Fruit fly (Drosophila melanogaster) S2 (cell line): ENCODE results near the gene Grl65a.

Source experiments
- CG8478 ChIP-seq: fragments of >200 bp; optimal IDR thresholded peaks from 2 replicates; lab custom pipeline; 2018
- CTCF ChIP-seq, 2 experiments: fragments of >200 bp; optimal IDR thresholded peaks; 2 replicates each; lab custom pipeline; 2018

Grl65a gene

DNA sequence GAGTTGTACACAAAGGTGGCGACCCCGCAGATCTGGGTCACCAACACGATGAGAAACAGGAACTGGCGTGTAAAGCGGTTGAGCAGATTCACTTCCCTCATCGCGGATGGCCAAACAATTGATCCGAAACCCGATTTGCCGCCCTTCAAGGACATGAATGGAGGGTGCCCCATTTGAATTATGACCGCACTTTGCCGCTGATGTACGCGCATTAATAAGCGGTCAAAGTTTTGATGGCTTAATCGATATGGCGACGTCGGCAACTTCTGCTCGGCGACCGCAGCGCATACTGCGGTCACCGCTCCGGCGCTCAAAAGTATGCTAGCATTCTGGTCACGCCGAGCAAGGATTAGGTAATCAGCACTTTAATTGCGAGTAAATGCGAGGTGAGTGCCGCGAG lies at the start of gene Grl65a:
Gene Grl65a, minus strand, starts transcription at position 101 of the 400 bp plus-strand sequence.
- TF ChIP-seq CG8478 (no peak), CTCF (optimal IDR thresholded peaks at IDR 0.05; lab: Kevin White, UChicago) (no peak)

- TF ChIP-seq CG8478: no peak
- peak in 1 of 2 experiments; percentile 28 for TF ChIP-seq CTCF (optimal IDR thresholded peaks at IDR 0.05; lab: Kevin White, UChicago)
These were observed 41.5 kb upstream of the Grl65a start for dm6 chr3L:6708995-6709606.

DNA sequence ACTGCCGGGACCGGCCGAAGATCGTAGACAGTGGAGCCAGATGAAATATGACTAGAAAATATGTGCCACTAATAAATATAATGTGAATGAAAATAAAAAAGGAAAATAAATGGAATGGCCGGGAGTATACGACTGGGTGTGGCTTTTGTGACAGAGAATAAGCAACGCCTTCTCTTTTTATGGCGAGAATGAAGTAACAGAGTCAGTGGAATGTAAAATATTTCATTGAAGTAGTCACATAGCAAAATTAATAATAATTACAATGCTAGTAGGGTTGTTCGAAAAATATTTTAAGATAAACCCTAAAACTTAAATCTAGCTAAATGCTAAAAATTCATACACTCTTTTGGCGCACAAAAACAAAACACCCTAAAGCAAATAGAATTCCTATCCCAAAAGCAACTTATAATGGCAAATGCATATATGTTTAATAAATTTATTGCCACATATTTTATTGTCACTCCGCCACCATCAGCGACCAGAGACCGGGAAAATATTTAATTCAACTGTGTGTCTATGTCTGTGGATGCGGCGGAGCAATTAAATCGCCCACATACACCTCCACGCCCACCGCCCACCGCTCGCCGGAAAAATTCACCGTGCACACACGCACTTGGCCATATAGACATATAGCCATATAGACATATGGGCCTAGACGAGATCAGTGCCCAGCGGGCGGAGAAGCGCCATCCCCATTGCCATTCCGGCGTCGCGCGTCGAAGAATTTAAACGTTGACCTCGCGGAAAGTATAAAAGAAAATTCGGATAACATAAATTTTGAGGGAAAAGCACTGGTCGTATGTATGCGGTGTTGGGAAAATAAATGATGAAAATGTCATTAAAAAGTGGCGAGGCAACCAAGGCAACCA lies 39.3 kb upstream of the Grl65a start:
- TF ChIP-seq CG8478: no peak
- no peak for TF ChIP-seq CTCF (optimal IDR thresholded peaks at IDR 0.05; lab: Kevin White, UChicago)

- no peak for TF ChIP-seq CTCF (optimal IDR thresholded peaks at IDR 0.05; lab: Kevin White, UChicago)
- no peak for TF ChIP-seq CG8478
These were observed 38.2 kb upstream of the Grl65a start for dm6 chr3L:6705865-6706264.

- TF ChIP-seq CG8478 (no peak), CTCF (optimal IDR thresholded peaks at IDR 0.05; lab: Kevin White, UChicago) (no peak)
These were observed 36.9 kb upstream of the Grl65a start, which contains the start of gene CG8519 for dm6 chr3L:6704468-6705056. CG8519 (plus strand) TSS chr3L:6704860.

- TF ChIP-seq CG8478 (no peak), CTCF (optimal IDR thresholded peaks at IDR 0.05; lab: Kevin White, UChicago) (peak; percentile 40 to 56)
These were observed 35.8 kb upstream of the Grl65a start, which contains the start of gene SP1173 for dm6 chr3L:6703368-6703807. SP1173 (minus strand) TSS chr3L:6703521.

DNA sequence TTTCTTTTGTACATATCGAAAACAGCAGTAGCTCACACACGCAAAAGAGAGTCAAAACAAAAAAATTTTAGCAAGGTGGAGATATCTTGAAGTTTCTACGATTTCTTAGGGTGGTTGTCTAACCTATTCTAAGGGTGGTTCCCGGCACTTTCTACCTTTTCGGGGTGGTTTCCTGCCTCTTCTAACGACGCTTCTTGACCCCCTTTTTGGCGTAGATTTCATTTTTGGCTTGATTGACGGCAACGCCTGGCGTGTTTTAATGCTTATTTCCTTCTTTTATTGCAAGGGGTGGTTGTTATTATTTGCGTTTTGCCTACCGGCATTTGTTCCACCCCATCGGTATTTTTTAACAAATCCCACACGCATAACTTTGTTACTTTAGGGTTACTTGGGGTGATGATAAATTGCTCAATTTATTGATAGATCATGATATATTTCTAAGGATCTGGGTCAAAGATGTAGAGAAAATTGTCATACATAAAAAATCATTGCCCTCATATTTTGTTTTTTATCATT lies 33.4 kb upstream of the Grl65a start:
- TF ChIP-seq CG8478 (no peak), CTCF (optimal IDR thresholded peaks at IDR 0.05; lab: Kevin White, UChicago) (no peak)

dm6 chr3L:6697353-6697752 lies 29.7 kb upstream of the Grl65a start:
- TF ChIP-seq CTCF (optimal IDR thresholded peaks at IDR 0.05; lab: Kevin White, UChicago) (no peak), CG8478 (no peak)

dm6 chr3L:6694181-6694580 lies 26.6 kb upstream of the Grl65a start:
- no peak for TF ChIP-seq CTCF (optimal IDR thresholded peaks at IDR 0.05; lab: Kevin White, UChicago)
- no peak for TF ChIP-seq CG8478

DNA sequence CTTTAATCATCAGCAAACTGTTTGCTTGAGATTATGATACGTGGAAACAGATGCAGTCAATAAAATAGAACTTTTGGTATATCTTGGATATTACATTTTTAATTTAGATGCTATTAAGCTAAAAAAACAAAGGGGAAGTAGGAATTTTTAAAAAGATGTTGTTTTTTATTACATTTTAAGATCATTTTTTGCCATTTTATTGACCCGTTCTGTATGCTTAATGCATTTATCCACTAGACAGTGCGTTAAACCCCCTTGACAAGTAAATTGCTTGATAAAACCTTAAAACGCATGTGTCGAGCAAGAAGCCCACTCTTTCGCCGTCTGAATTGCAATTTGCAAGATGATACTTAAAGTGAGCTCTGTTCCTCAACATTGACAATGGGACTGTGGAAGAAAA lies 25.6 kb upstream of the Grl65a start:
- TF ChIP-seq CG8478: no peak
- no peak for TF ChIP-seq CTCF (optimal IDR thresholded peaks at IDR 0.05; lab: Kevin White, UChicago)

DNA sequence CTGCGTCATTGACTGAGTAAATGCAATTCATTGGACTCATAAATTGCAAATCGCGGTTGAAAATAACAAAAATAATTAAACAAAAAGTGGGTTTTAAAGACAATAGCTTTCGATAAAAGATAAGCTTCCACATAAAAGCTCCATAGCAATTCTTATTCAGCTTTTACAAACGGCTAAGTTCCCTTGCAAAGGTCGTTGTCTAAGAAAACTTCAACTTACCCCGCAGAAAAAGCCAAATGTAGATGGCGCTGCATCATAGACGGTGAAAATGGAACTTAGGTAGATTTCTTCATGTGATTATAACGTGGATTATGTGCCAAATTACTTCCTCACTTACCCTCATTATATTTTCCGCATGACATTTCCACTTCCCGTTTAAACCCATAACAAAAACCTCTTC lies 21.3 kb upstream of the Grl65a start:
- TF ChIP-seq CG8478 (no peak), CTCF (optimal IDR thresholded peaks at IDR 0.05; lab: Kevin White, UChicago) (peak; percentile 63 to 67)

- TF ChIP-seq CG8478 (no peak), CTCF (optimal IDR thresholded peaks at IDR 0.05; lab: Kevin White, UChicago) (no peak)
These were observed 2.1 kb downstream of the Grl65a start, which contains the start of gene eIF4E4 for dm6 chr3L:6665541-6665940. eIF4E4 (minus strand) TSS chr3L:6665641.

- TF ChIP-seq CG8478 (no peak), CTCF (optimal IDR thresholded peaks at IDR 0.05; lab: Kevin White, UChicago) (no peak)
These were observed 43.9 kb downstream of the Grl65a start, which contains the start of gene GluRIA for dm6 chr3L:6623669-6624204. GluRIA (plus strand) TSS chr3L:6624032.

DNA sequence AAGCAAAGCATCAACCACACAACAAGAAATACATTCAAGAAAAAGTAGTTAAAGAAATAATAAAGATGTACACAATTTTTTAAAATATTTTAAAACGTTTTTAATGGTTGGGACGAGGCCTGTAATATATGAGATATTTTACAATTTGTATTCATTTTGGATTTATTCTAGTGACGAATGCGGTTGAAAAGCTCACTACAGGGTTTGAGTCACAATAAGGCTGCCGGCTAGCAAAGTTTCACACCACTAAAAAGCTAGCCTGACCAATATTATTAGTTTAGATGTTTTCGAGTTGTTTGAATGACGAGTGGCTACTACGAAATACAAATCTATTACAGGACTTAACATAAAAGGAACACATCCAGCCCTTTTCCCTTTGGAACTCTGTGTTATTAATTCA lies 48.6 kb downstream of the Grl65a start:
- no peak for TF ChIP-seq CTCF (optimal IDR thresholded peaks at IDR 0.05; lab: Kevin White, UChicago)
- TF ChIP-seq CG8478: no peak
